Worm (Caenorhabditis elegans): Measurements from ENCODE around the gene fig-1.

fig-1 gene

DNA sequence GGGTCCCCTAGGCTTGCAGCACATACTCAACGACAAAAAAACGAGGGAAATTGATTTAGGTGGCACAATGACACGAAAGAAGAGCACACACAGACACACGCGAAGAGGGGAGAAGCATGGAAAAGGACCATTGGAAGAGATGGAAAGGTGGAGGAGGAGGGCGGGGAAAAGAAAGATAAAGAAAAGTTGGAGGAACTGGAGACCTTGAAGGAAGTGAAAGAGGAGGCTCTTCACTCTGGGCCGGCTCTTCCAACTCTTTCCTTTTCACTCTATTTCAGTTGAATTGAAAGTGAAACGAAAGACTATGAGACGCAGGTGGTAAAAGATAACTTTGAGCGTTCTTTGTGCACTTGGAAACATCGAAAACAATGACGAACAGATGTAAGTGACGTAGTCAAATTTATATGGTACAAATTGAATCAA lies 19.6 kb downstream of the fig-1 start (continued):
- TF ChIP-seq set-16 (GFP tag; IDR thresholded peaks at IDR 0.05) = peak; percentile 45
- TF ChIP-seq nhr-42 (GFP tag; IDR thresholded peaks at IDR 0.05) = peak; percentile 65; the same call in 1 of the 2 replicates
- TF ChIP-seq daf-19 (GFP tag; conservative IDR thresholded peaks at IDR 0.05) = 0 out of 2 replicates have a peak, but pooled peaks have one; percentile 38
- TF ChIP-seq gei-8 (GFP tag; optimal IDR thresholded peaks at IDR 0.05) = no peak
- no peak for TF ChIP-seq Y105C5A.15 (GFP tag; IDR thresholded peaks at IDR 0.05)
- TF ChIP-seq dmd-6 (GFP tag; IDR thresholded peaks at IDR 0.05) = peak; percentile 58
- TF ChIP-seq nhr-11 (tag; optimal IDR thresholded peaks at IDR 0.05) = peak; percentile 86
- TF ChIP-seq ceh-62 (tag; optimal IDR thresholded peaks at IDR 0.05) = no peak
- TF ChIP-seq ZK337.2 (GFP tag; IDR thresholded peaks at IDR 0.05) = no peak
- TF ChIP-seq ztf-11 (tag; optimal IDR thresholded peaks at IDR 0.05) = no peak
- TF ChIP-seq nhr-25 (tag; optimal IDR thresholded peaks at IDR 0.05; ENCODE audit: borderline replicate concordance, insufficient read depth) = no peak
- no peak for TF ChIP-seq fos-1 (tag; optimal IDR thresholded peaks at IDR 0.05)
- peak; percentile 35 for TF ChIP-seq lin-13 (GFP tag; optimal IDR thresholded peaks at IDR 0.05)
- TF ChIP-seq ZK546.5 (tag; optimal IDR thresholded peaks at IDR 0.05) = no peak
- TF ChIP-seq daf-16 (GFP tag; optimal IDR thresholded peaks at IDR 0.05) = peak in 1 of 2 experiments; percentile 87
- peak; percentile 53 for TF ChIP-seq daf-16 (tag; optimal IDR thresholded peaks at IDR 0.05)
- no peak for TF ChIP-seq lin-29 (GFP tag; IDR thresholded peaks at IDR 0.05)
- TF ChIP-seq hlh-30 (tag; optimal IDR thresholded peaks at IDR 0.05; ENCODE audit: insufficient read depth) = no peak
- no peak for TF ChIP-seq ztf-7 (tag; optimal IDR thresholded peaks at IDR 0.05)
- TF ChIP-seq ces-1 (GFP tag; optimal IDR thresholded peaks at IDR 0.05) = peak; percentile 68
- peak; percentile 60 for TF ChIP-seq F37D6.2 (tag; optimal IDR thresholded peaks at IDR 0.05)
- no peak; the same call in none of the 2 replicates for TF ChIP-seq tra-1 (GFP tag; IDR thresholded peaks at IDR 0.05)
- TF ChIP-seq zfp-3 (GFP tag; conservative IDR thresholded peaks at IDR 0.05) = no peak
- TF ChIP-seq nhr-77 (tag; optimal IDR thresholded peaks at IDR 0.05) = no peak
- peak; percentile 84 for TF ChIP-seq hlh-11 (tag; optimal IDR thresholded peaks at IDR 0.05)
- TF ChIP-seq mes-2 (tag; optimal IDR thresholded peaks at IDR 0.05; ENCODE audit: poor library complexity, severe bottlenecking) = peak; percentile 7
- no peak for TF ChIP-seq mxl-2 (GFP tag; conservative IDR thresholded peaks at IDR 0.05)
- no peak for TF ChIP-seq F49E8.2 (tag; optimal IDR thresholded peaks at IDR 0.05; ENCODE audit: borderline replicate concordance)
- TF ChIP-seq lin-1 (GFP tag; IDR thresholded peaks at IDR 0.05) = no peak
- TF ChIP-seq unc-130 (GFP tag; optimal IDR thresholded peaks at IDR 0.05) = no peak
- no peak for TF ChIP-seq Y48G9A.11 (GFP tag; IDR thresholded peaks at IDR 0.05)
- TF ChIP-seq Y75B8A.6 (GFP tag; IDR thresholded peaks at IDR 0.05) = no peak
- no peak for TF ChIP-seq lim-7 (GFP tag; IDR thresholded peaks at IDR 0.05)
- peak; percentile 6 for TF ChIP-seq dpl-1 (GFP tag; optimal IDR thresholded peaks at IDR 0.05)
- TF ChIP-seq mep-1 (tag; optimal IDR thresholded peaks at IDR 0.05) = peak; percentile 60
- TF ChIP-seq nhr-6 (tag; optimal IDR thresholded peaks at IDR 0.05) = no peak
- peak; percentile 52 for TF ChIP-seq dve-1 (tag; optimal IDR thresholded peaks at IDR 0.05; ENCODE audit: insufficient read depth)
- TF ChIP-seq nhr-48 (tag; optimal IDR thresholded peaks at IDR 0.05) = peak; percentile 40
- TF ChIP-seq egl-43 (GFP tag; IDR thresholded peaks at IDR 0.05) = 0 out of 2 replicates have a peak, but pooled peaks have one; percentile 50
- TF ChIP-seq hif-1 (tag; optimal IDR thresholded peaks at IDR 0.05) = peak in 1 of 2 experiments; percentile 66
- TF ChIP-seq F10B5.3 (tag; optimal IDR thresholded peaks at IDR 0.05) = no peak
- no peak for TF ChIP-seq php-3 (GFP tag; IDR thresholded peaks at IDR 0.05)
- peak; percentile 25 for TF ChIP-seq T20F7.1 (GFP tag; optimal IDR thresholded peaks at IDR 0.05)
- TF ChIP-seq zfp-2 (tag; optimal IDR thresholded peaks at IDR 0.05) = no peak
- no peak for TF ChIP-seq saeg-2 (GFP tag; IDR thresholded peaks at IDR 0.05)
- no peak for TF ChIP-seq zip-11 (GFP tag; IDR thresholded peaks at IDR 0.05)
- TF ChIP-seq nhr-28 (tag; optimal IDR thresholded peaks at IDR 0.05) = peak; percentile 28
- no peak for TF ChIP-seq zip-2 (tag; optimal IDR thresholded peaks at IDR 0.05)
- TF ChIP-seq aha-1 (tag) = no peak
- TF ChIP-seq F26F4.8 (GFP tag; conservative IDR thresholded peaks at IDR 0.05) = no peak
- TF ChIP-seq ctbp-1 (GFP tag; IDR thresholded peaks at IDR 0.05) = peak; percentile 84
- no peak for TF ChIP-seq dmd-8 (GFP tag; IDR thresholded peaks at IDR 0.05)

Measured in whole organism, L4 larva.